Worm (Caenorhabditis elegans): ENCODE measurements around the gene inx-9.

Gene inx-9

ce11 chrIV:11659794-11660312 lies 16.3 kb upstream of the inx-9 start, which contains the start of gene ZK792.1:
ZK792.1 (plus strand) TSS chrIV:11659844.
- TF ChIP-seq gmeb-1 (tag; optimal IDR thresholded peaks at IDR 0.05), result no peak
- TF ChIP-seq dmd-4 (tag; optimal IDR thresholded peaks at IDR 0.05), result no peak
- no peak for TF ChIP-seq ceh-82 (tag; optimal IDR thresholded peaks at IDR 0.05)
- no peak for TF ChIP-seq elt-1 (tag; optimal IDR thresholded peaks at IDR 0.05)
- TF ChIP-seq ztf-1 (GFP tag; conservative IDR thresholded peaks at IDR 0.05), result no peak
- no peak for TF ChIP-seq unc-39 (tag; optimal IDR thresholded peaks at IDR 0.05)
- TF ChIP-seq nhr-25 (tag; optimal IDR thresholded peaks at IDR 0.05), result no peak
- no peak for TF ChIP-seq ztf-4 (tag; optimal IDR thresholded peaks at IDR 0.05)
- TF ChIP-seq alr-1 (tag; optimal IDR thresholded peaks at IDR 0.05), result no peak
- no peak for TF ChIP-seq ceh-16 (tag; optimal IDR thresholded peaks at IDR 0.05)

DNA sequence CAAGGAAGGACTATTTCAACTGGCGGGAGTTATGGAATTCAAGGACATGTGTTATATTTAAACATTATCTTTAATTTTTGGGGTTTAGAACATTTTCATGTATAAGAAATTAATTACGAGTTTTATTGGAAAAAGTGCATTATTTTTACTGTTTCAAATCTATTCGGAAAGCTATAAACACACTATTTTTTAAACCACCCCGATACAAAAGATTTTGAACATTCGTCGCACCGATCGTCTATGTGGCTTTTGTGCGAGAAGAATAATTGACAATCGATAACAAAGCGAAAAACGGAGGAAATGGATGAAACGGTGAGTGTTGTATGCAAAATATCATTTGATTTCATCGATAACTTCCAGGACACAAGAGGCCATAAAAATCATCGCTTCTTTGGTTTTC lies 11.1 kb upstream of the inx-9 start, which contains the start of gene ZK809.9:
Gene ZK809.9, plus strand, starts transcription at position 301 of the 400 bp plus-strand sequence.
- no peak for TF ChIP-seq mab-5 (tag; optimal IDR thresholded peaks at IDR 0.05)
- TF ChIP-seq sma-9 (GFP tag; optimal IDR thresholded peaks at IDR 0.05), result no peak
- no peak for TF ChIP-seq sma-9 (tag; optimal IDR thresholded peaks at IDR 0.05)
- no peak for TF ChIP-seq ZK546.5 (tag; optimal IDR thresholded peaks at IDR 0.05)
- no peak for TF ChIP-seq ztf-1 (GFP tag; conservative IDR thresholded peaks at IDR 0.05)
- TF ChIP-seq ceh-16 (tag; optimal IDR thresholded peaks at IDR 0.05), result no peak
- TF ChIP-seq gmeb-1 (tag; optimal IDR thresholded peaks at IDR 0.05), result no peak
- TF ChIP-seq nhr-21 (tag; optimal IDR thresholded peaks at IDR 0.05), result no peak
- no peak for TF ChIP-seq R02D3.7 (tag; optimal IDR thresholded peaks at IDR 0.05)
- TF ChIP-seq lin-11 (tag; optimal IDR thresholded peaks at IDR 0.05), result no peak
- TF ChIP-seq nhr-237 (tag; optimal IDR thresholded peaks at IDR 0.05), result no peak
- no peak for TF ChIP-seq skn-1 (tag; optimal IDR thresholded peaks at IDR 0.05)
- TF ChIP-seq unc-62 (GFP tag; optimal IDR thresholded peaks at IDR 0.05), result no peak
- TF ChIP-seq Y55F3AM.14 (GFP tag; optimal IDR thresholded peaks at IDR 0.05), result no peak
- no peak for TF ChIP-seq sem-4 (tag; optimal IDR thresholded peaks at IDR 0.05)
- TF ChIP-seq elt-3 (tag; optimal IDR thresholded peaks at IDR 0.05), result no peak
- TF ChIP-seq nhr-6 (tag; optimal IDR thresholded peaks at IDR 0.05), result no peak

DNA sequence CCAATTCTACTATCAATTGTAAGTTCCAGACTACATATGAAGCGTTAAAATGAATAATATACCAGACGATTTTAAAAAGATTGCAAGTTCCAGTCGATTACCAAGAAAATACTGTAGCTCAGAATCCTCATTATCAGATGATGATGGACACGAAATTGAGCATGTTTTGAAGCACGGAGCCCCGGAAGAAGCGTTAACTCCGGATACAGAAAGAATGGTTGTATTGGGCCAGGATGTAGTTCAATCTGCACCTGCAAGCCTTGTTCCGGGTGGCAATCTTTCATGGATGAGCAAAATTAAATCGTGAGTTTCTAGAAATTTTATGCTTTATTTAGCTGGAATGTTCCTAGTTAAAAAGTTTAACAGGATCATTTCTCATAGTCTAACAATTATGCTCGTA lies 8.2 kb upstream of the inx-9 start, which contains the start of gene atg-4.2:
Gene atg-4.2, plus strand, starts transcription at position 24 of the 400 bp plus-strand sequence.
- TF ChIP-seq nhr-6 (tag; optimal IDR thresholded peaks at IDR 0.05), result no peak
- no peak for TF ChIP-seq zag-1 (tag; optimal IDR thresholded peaks at IDR 0.05)
- no peak for TF ChIP-seq ztf-4 (tag; optimal IDR thresholded peaks at IDR 0.05)
- no peak for TF ChIP-seq elt-3 (tag; optimal IDR thresholded peaks at IDR 0.05)
- TF ChIP-seq peb-1 (tag; optimal IDR thresholded peaks at IDR 0.05), result no peak
- no peak for TF ChIP-seq nhr-10 (tag; optimal IDR thresholded peaks at IDR 0.05)
- TF ChIP-seq ZK546.5 (tag; optimal IDR thresholded peaks at IDR 0.05), result no peak
- no peak for TF ChIP-seq nhr-23 (tag; optimal IDR thresholded peaks at IDR 0.05)
- no peak for TF ChIP-seq alr-1 (tag; optimal IDR thresholded peaks at IDR 0.05)
- TF ChIP-seq ama-1 (optimal IDR thresholded peaks at IDR 0.05), result no peak
- TF ChIP-seq blmp-1 (tag; optimal IDR thresholded peaks at IDR 0.05; ENCODE audit: insufficient read depth), result no peak
- TF ChIP-seq ceh-16 (tag; optimal IDR thresholded peaks at IDR 0.05), result no peak
- no peak for TF ChIP-seq sem-4 (tag; optimal IDR thresholded peaks at IDR 0.05)
- no peak for TF ChIP-seq ceh-82 (tag; optimal IDR thresholded peaks at IDR 0.05)
- no peak for TF ChIP-seq sma-9 (GFP tag; optimal IDR thresholded peaks at IDR 0.05)
- TF ChIP-seq sma-9 (tag; optimal IDR thresholded peaks at IDR 0.05), result no peak

DNA sequence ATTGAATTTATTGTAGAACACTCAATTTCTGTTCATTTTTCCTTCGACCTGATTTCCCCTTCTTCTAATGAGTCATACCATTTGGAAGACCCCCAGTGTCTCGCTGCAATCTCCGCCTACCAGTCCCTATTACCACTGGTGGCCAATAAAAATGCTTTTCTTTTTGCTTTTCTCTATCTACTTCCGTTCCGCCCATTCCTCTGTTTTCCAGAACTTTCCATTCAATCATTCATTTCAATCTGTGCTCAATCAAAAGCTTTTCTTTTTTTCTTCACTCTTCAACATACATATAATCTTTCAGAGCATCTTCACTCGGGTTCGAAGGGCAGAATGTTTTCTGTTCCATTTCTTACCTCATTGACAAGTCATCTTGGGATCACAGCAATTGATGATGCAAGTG lies 2.6 kb upstream of the inx-9 start, which contains the start of gene inx-8:
Gene inx-8, plus strand, starts transcription at position 301 of the 400 bp plus-strand sequence.
- TF ChIP-seq peb-1 (tag; optimal IDR thresholded peaks at IDR 0.05) (no peak), mab-5 (tag; optimal IDR thresholded peaks at IDR 0.05) (no peak), blmp-1 (tag; optimal IDR thresholded peaks at IDR 0.05; ENCODE audit: insufficient read depth) (no peak), skn-1 (tag; optimal IDR thresholded peaks at IDR 0.05) (no peak), elt-1 (tag; optimal IDR thresholded peaks at IDR 0.05) (no peak), lin-13 (GFP tag; optimal IDR thresholded peaks at IDR 0.05) (no peak), ztf-11 (tag; optimal IDR thresholded peaks at IDR 0.05) (no peak), Y55F3AM.14 (GFP tag; optimal IDR thresholded peaks at IDR 0.05) (no peak), crh-2 (tag; optimal IDR thresholded peaks at IDR 0.05) (no peak), mbf-1 (tag; optimal IDR thresholded peaks at IDR 0.05) (no peak), snpc-4 (tag; optimal IDR thresholded peaks at IDR 0.05) (no peak), ztf-1 (GFP tag; conservative IDR thresholded peaks at IDR 0.05) (no peak), nhr-25 (tag; optimal IDR thresholded peaks at IDR 0.05) (no peak), unc-39 (tag; optimal IDR thresholded peaks at IDR 0.05) (no peak), zag-1 (tag; optimal IDR thresholded peaks at IDR 0.05) (no peak), ztf-4 (tag; optimal IDR thresholded peaks at IDR 0.05) (no peak), alr-1 (tag; optimal IDR thresholded peaks at IDR 0.05) (no peak), lin-11 (tag; optimal IDR thresholded peaks at IDR 0.05) (no peak), nhr-12 (tag; optimal IDR thresholded peaks at IDR 0.05) (no peak)

Measured in whole organism, L2 larva.